Fruit fly (Drosophila melanogaster): Measurements from ENCODE around the gene CG13847.
A peak's percentile ranks its signal among the peaks of the same experiment; 100 is the strongest.

CG13847 gene

DNA sequence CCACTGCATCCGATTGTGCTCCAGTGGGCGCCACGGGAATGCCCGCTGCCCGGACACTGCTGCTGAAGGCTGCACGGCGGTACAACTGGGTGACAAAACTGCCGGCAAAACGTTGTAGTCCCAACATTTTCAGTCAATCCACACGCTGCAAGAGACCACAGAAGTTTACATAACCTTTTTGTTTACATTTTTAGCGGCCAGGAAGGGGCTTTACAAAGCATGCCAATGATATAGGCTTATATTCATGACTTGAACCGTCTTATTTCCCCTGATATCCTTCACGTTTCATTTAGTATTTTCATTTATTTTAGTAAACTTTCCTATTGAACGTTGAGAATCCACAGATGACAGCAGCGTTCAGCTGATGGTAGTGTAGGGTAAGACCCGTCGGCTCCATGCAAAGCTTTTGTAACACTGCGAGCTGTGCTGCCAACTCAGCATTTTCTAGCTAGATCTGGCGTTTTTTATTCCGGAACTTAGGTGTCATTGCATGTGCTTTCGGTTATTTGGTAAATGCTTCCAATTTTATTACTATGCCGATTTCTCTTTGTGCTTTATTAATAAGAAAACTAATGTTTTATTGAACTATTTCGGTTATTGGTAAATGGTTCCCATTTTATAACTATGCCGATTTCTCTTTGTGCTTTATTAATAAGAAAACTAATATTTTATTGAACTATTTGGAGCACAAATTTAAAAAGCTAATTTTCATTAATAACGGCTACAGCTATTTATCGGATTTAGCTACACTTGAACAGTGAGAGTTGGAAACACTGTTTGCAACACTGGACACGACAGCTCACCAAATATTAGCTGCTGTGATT, 25.2 kb downstream of the CG13847 start, which contains the start of the genes CG13850 and lqfR (continued):
- peak; percentile 56 for TF ChIP-seq HHEX (GFP tag; optimal IDR thresholded peaks at IDR 0.05)
- peak; percentile 86 for TF ChIP-seq Max (GFP tag; optimal IDR thresholded peaks at IDR 0.05)
- peak; percentile 46; the same call in 1 of the 2 replicates for TF ChIP-seq CG7372 (GFP tag; IDR thresholded peaks at IDR 0.05)
- TF ChIP-seq CG18262 (tag; optimal IDR thresholded peaks at IDR 0.05): peak; percentile 76
- peak; percentile 84 for TF ChIP-seq CG7786 (GFP tag; optimal IDR thresholded peaks at IDR 0.05)
- TF ChIP-seq Atf-2 (GFP tag; optimal IDR thresholded peaks at IDR 0.05): peak; percentile 75
- peak; percentile 77 for TF ChIP-seq CG9727 (GFP tag; optimal IDR thresholded peaks at IDR 0.05)
- peak; percentile 17 for TF ChIP-seq corto (GFP tag; optimal IDR thresholded peaks at IDR 0.05)
- peak; percentile 64 for TF ChIP-seq kni (GFP tag; optimal IDR thresholded peaks at IDR 0.05)
- TF ChIP-seq z (GFP tag; IDR thresholded peaks at IDR 0.05): no peak
- no peak for TF ChIP-seq knrl (GFP tag; IDR thresholded peaks at IDR 0.05; ENCODE audit: partially characterized antibody)
- TF ChIP-seq Trl (optimal IDR thresholded peaks at IDR 0.05): no peak
- TF ChIP-seq Trl (GFP tag; optimal IDR thresholded peaks at IDR 0.05): peak; percentile 83
- no peak for TF ChIP-seq CG12219 (GFP tag; optimal IDR thresholded peaks at IDR 0.05)
- peak; percentile 28 for TF ChIP-seq ab (GFP tag; optimal IDR thresholded peaks at IDR 0.05)
- TF ChIP-seq Oli (tag; optimal IDR thresholded peaks at IDR 0.05): peak; percentile 66
- TF ChIP-seq nom (GFP tag; optimal IDR thresholded peaks at IDR 0.05): no peak
- peak; percentile 3 for TF ChIP-seq CG1603 (tag; optimal IDR thresholded peaks at IDR 0.05)
- no peak for TF ChIP-seq Dp (GFP tag; optimal IDR thresholded peaks at IDR 0.05)
- no peak for TF ChIP-seq E2f2 (GFP tag; IDR thresholded peaks at IDR 0.05)
- TF ChIP-seq tgo (GFP tag; IDR thresholded peaks at IDR 0.05): peak; percentile 57; the same call in 2 of the 3 replicates
- no peak for TF ChIP-seq gem (tag; optimal IDR thresholded peaks at IDR 0.05)
- TF ChIP-seq Fer2 (tag; optimal IDR thresholded peaks at IDR 0.05): peak; percentile 22
- TF ChIP-seq CG13775 (GFP tag; optimal IDR thresholded peaks at IDR 0.05): peak; percentile 84
- TF ChIP-seq CG10462 (GFP tag; optimal IDR thresholded peaks at IDR 0.05): peak; percentile 58
- TF ChIP-seq croc (GFP tag; conservative IDR thresholded peaks at IDR 0.05): peak; percentile 39; the same call in 1 of the 3 replicates
- TF ChIP-seq CG8290 (GFP tag; optimal IDR thresholded peaks at IDR 0.05): peak; percentile 81
- TF ChIP-seq CG8290 (tag; optimal IDR thresholded peaks at IDR 0.05): peak in 1 of 2 experiments; percentile 69
- TF ChIP-seq Taf1 (GFP tag; IDR thresholded peaks at IDR 0.05): no peak; the same call in 1 of the 2 replicates
- TF ChIP-seq ewg (GFP tag; optimal IDR thresholded peaks at IDR 0.05): peak; percentile 65
- TF ChIP-seq CG3838 (GFP tag; optimal IDR thresholded peaks at IDR 0.05): peak; percentile 21
- TF ChIP-seq Bdp1 (GFP tag; optimal IDR thresholded peaks at IDR 0.05): peak; percentile 60
- peak; percentile 67 for TF ChIP-seq CG3281 (GFP tag; optimal IDR thresholded peaks at IDR 0.05)
- peak; percentile 25; the same call in 1 of the 2 replicates for TF ChIP-seq CG14667 (GFP tag; IDR thresholded peaks at IDR 0.05)
- no peak for TF ChIP-seq Optix (GFP tag; IDR thresholded peaks at IDR 0.05)
- TF ChIP-seq CG11504 (tag; optimal IDR thresholded peaks at IDR 0.05): no peak
- TF ChIP-seq CG9609 (GFP tag; optimal IDR thresholded peaks at IDR 0.05): peak; percentile 81
- no peak for TF ChIP-seq Lpt (GFP tag; optimal IDR thresholded peaks at IDR 0.05)
- peak; percentile 75 for TF ChIP-seq grau (tag; optimal IDR thresholded peaks at IDR 0.05)
- peak; percentile 99 for TF ChIP-seq Ets65A (GFP tag)
- peak; percentile 35 for TF ChIP-seq Asciz (GFP tag; optimal IDR thresholded peaks at IDR 0.05)
- TF ChIP-seq NK7.1 (GFP tag; optimal IDR thresholded peaks at IDR 0.05): peak; percentile 39
- TF ChIP-seq Meics (GFP tag; optimal IDR thresholded peaks at IDR 0.05): peak; percentile 71
- TF ChIP-seq dm (GFP tag; optimal IDR thresholded peaks at IDR 0.05): peak; percentile 80
- no peak for TF ChIP-seq aop (GFP tag; IDR thresholded peaks at IDR 0.05)
- TF ChIP-seq Sry-δ (GFP tag; optimal IDR thresholded peaks at IDR 0.05): peak; percentile 50
- peak; percentile 6 for TF ChIP-seq CG7987 (GFP tag; optimal IDR thresholded peaks at IDR 0.05)
- TF ChIP-seq CG11723 (GFP tag; optimal IDR thresholded peaks at IDR 0.05): peak; percentile 58
- TF ChIP-seq pan (optimal IDR thresholded peaks at IDR 0.05): no peak
- TF ChIP-seq pan (GFP tag; optimal IDR thresholded peaks at IDR 0.05 in 1 of 2, IDR thresholded peaks at IDR 0.05 in 1 of 2): no peak

All from whole organism, embryonic.